Worm (Caenorhabditis elegans): Measurements from ENCODE around the gene pgph-3.

DNA sequence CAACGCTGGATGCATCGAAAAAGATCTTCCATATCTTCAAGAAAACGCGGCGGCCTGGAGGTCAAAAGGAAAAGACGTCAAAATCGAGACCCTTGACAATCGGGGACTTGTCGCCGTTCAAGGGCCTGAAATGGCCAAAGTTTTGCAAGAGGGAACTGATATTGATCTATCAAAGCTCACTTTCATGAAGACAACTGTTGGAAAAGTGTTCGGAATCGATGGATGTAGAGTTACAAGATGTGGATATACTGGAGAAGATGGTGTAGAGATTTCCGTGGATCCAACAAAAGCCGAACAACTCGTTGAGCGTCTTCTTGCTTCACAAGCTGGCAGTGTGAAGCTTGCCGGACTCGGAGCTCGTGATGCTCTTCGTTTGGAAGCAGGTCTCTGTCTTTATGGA lies 50.1 kb downstream of the pgph-3 start:
- TF ChIP-seq jun-1 (tag; optimal IDR thresholded peaks at IDR 0.05): no peak
- no peak for TF ChIP-seq F44E2.7 (GFP tag; IDR thresholded peaks at IDR 0.05)
- TF ChIP-seq rbr-2 (tag; optimal IDR thresholded peaks at IDR 0.05): no peak
- no peak for TF ChIP-seq zag-1 (tag; optimal IDR thresholded peaks at IDR 0.05)
- TF ChIP-seq aly-2 (tag; optimal IDR thresholded peaks at IDR 0.05): no peak
- no peak for TF ChIP-seq unc-62 (GFP tag; optimal IDR thresholded peaks at IDR 0.05 in 1 of 2)
- TF ChIP-seq unc-62 (tag; optimal IDR thresholded peaks at IDR 0.05): no peak
- TF ChIP-seq lsy-2 (tag; optimal IDR thresholded peaks at IDR 0.05): no peak
- TF ChIP-seq egl-27 (tag; optimal IDR thresholded peaks at IDR 0.05): no peak
- TF ChIP-seq saeg-2 (GFP tag; IDR thresholded peaks at IDR 0.05): no peak
- no peak for TF ChIP-seq snpc-4 (tag; optimal IDR thresholded peaks at IDR 0.05)
- no peak for TF ChIP-seq hlh-30 (tag; optimal IDR thresholded peaks at IDR 0.05; ENCODE audit: insufficient read depth)
- no peak for TF ChIP-seq spr-3 (GFP tag; optimal IDR thresholded peaks at IDR 0.05)
- no peak for TF ChIP-seq spr-1 (tag; optimal IDR thresholded peaks at IDR 0.05)
- no peak for TF ChIP-seq skn-1 (tag; optimal IDR thresholded peaks at IDR 0.05)
